Worm (Caenorhabditis elegans) whole organism, midembryonic: ENCODE measurements around the gene his-62.

Experiments used
- T22C8.4 ChIP-seq: fragments of 200-800 bp; sonication (Bioruptor generic); IDR thresholded peaks from 2 replicates; pipeline ENCODE4 v1.3.6; 2022; ENCODE audit warnings: missing genetic modification characterization, missing compliant biosample characterization
- cog-1 ChIP-seq: sonication (generic microtip); optimal IDR thresholded peaks from 2 replicates; lab custom pipeline; 2016; ENCODE audit warnings: missing genetic modification characterization, missing compliant biosample characterization
- flt-1 ChIP-seq: fragments of 200-800 bp; sonication (Bioruptor generic); IDR thresholded peaks from 2 replicates; pipeline ENCODE4 v1.3.6; 2022; ENCODE audit warnings: missing genetic modification characterization, missing compliant biosample characterization
- klf-2 ChIP-seq: fragments of 200-800 bp; sonication (Bioruptor generic); conservative IDR thresholded peaks from 2 replicates; pipeline ENCODE4 v1.3.6; 2022; ENCODE audit warnings: missing genetic modification reagents, missing genetic modification characterization, missing compliant biosample characterization
- med-1 ChIP-seq: sonication (generic microtip); optimal IDR thresholded peaks from 2 replicates; lab custom pipeline; 2017; ENCODE audit warnings: missing genetic modification characterization, mild to moderate bottlenecking, missing compliant biosample characterization, antibody characterized with exemption, missing genetic modification reagents; ENCODE audit not compliant: insufficient read depth
- ref-1 ChIP-seq: fragments of 200-800 bp; sonication (Bioruptor generic); conservative IDR thresholded peaks from 2 replicates; pipeline ENCODE4 v1.3.6; 2022; ENCODE audit warnings: missing genetic modification reagents, missing genetic modification characterization, missing compliant biosample characterization
- tab-1 ChIP-seq: fragments of 200-800 bp; sonication (Bioruptor generic); IDR thresholded peaks from 2 replicates; pipeline ENCODE4 v1.3.6; 2022; ENCODE audit warnings: missing genetic modification characterization, missing compliant biosample characterization
- ztf-23 ChIP-seq: fragments of 200-800 bp; sonication (Bioruptor generic); IDR thresholded peaks from 2 replicates; pipeline ENCODE4 v1.3.6; 2022; ENCODE audit warnings: missing genetic modification reagents, missing genetic modification characterization, missing compliant biosample characterization
- ztf-29 ChIP-seq: fragments of 200-800 bp; sonication (Bioruptor generic); IDR thresholded peaks from 2 replicates; pipeline ENCODE4 v1.3.6; 2022; ENCODE audit warnings: missing genetic modification reagents, missing genetic modification characterization, missing compliant biosample characterization

Gene his-62

DNA sequence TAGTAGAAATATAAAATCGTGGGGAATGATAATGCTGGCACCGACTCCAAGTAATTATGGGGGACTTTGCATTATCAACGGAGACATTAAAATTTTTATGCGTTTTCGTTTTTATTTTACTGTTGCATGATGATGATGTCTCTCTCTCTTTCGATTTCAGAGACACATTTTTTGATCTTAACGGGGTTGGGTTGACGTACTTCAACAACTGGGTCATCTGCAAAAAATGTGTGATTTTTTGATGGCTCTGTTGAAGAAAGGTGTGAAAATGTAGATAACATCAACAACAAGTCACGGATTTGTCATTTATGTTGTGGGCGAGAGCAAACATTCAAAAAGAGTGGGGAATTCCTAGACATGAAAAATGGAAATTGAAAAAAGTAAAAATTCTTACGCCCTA, 15.0 kb downstream of the his-62 start, which contains the start of gene F55G1.15:
Gene F55G1.15, minus strand, starts transcription at position 101 of the 400 bp plus-strand sequence.
- TF ChIP-seq ztf-29 (GFP tag; lab: Robert Waterston, UW), result no peak
- no peak for TF ChIP-seq cog-1
- TF ChIP-seq flt-1 (GFP tag; lab: Robert Waterston, UW), result no peak
- TF ChIP-seq klf-2, result no peak
- no peak for TF ChIP-seq med-1
- no peak for TF ChIP-seq ztf-23 (GFP tag; lab: Robert Waterston, UW)
- TF ChIP-seq tab-1 (GFP tag; lab: Robert Waterston, UW), result no peak
- TF ChIP-seq T22C8.4 (GFP tag; lab: Robert Waterston, UW), result no peak
- no peak for TF ChIP-seq ref-1 (GFP tag; lab: Robert Waterston, UW)

DNA sequence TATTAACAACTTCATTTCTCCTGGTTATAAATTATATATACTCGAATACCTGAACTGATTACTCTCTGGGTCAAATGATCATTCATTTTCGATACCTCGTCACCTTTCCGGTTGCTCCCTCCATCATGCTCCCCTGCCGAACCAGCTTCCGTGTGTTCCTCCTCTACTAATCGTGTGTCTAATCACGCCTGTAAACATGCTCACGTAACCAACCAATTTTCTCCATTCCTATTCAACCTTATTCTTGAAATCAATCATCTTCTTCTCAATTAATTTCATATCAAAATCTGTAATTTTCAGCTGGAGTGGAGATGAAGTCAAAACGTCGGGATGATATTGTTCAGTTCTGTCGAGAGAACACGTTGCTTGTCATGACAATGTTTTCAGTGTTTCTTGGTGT, 17.0 kb downstream of the his-62 start, which contains the start of gene glt-6:
Gene glt-6, plus strand, starts transcription at position 301 of the 400 bp plus-strand sequence.
- no peak for TF ChIP-seq flt-1 (GFP tag; lab: Robert Waterston, UW)
- no peak for TF ChIP-seq T22C8.4 (GFP tag; lab: Robert Waterston, UW)
- TF ChIP-seq ztf-23 (GFP tag; lab: Robert Waterston, UW), result no peak
- no peak for TF ChIP-seq klf-2
- TF ChIP-seq ztf-29 (GFP tag; lab: Robert Waterston, UW), result no peak
- TF ChIP-seq med-1, result no peak
- TF ChIP-seq ref-1 (GFP tag; lab: Robert Waterston, UW), result no peak
- TF ChIP-seq tab-1 (GFP tag; lab: Robert Waterston, UW), result no peak
- no peak for TF ChIP-seq cog-1

- TF ChIP-seq klf-2 (no peak), ztf-23 (GFP tag; lab: Robert Waterston, UW) (no peak), tab-1 (GFP tag; lab: Robert Waterston, UW) (no peak), cog-1 (no peak), T22C8.4 (GFP tag; lab: Robert Waterston, UW) (no peak), med-1 (no peak), ztf-29 (GFP tag; lab: Robert Waterston, UW) (no peak)
Observed at ce11 chrIV:7505866-7506488, 19.6 kb downstream of the his-62 start.

DNA sequence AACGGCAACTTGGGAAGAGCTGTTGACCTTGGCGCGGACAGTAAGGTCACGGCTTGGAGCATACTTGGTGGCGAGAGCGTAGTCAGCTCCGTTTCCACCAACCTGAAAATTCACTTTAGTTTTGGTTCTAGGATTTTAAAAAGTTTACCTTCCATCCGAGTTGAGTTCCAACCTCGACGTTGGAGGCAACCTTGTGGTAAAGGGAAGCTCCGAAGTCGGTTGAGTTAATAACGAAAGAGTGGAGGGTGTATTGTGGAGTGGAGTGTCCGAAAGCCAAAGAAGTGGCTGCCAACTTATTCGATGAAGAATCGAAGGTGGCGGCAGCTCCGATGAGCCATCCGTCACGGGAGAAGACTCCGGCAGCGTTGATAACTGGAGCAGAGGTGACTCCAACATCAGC, 20.4 kb downstream of the his-62 start:
- TF ChIP-seq flt-1 (GFP tag; lab: Robert Waterston, UW) (no peak), ref-1 (GFP tag; lab: Robert Waterston, UW) (no peak), tab-1 (GFP tag; lab: Robert Waterston, UW) (no peak), ztf-23 (GFP tag; lab: Robert Waterston, UW) (no peak), T22C8.4 (GFP tag; lab: Robert Waterston, UW) (no peak), med-1 (no peak), cog-1 (no peak)

- TF ChIP-seq ref-1 (GFP tag; lab: Robert Waterston, UW) (no peak), ztf-29 (GFP tag; lab: Robert Waterston, UW) (no peak), cog-1 (no peak), T22C8.4 (GFP tag; lab: Robert Waterston, UW) (no peak), tab-1 (GFP tag; lab: Robert Waterston, UW) (no peak), flt-1 (GFP tag; lab: Robert Waterston, UW) (no peak), klf-2 (no peak), med-1 (no peak), ztf-23 (GFP tag; lab: Robert Waterston, UW) (no peak)
Observed at ce11 chrIV:7507305-7507704, 21.0 kb downstream of the his-62 start.

DNA sequence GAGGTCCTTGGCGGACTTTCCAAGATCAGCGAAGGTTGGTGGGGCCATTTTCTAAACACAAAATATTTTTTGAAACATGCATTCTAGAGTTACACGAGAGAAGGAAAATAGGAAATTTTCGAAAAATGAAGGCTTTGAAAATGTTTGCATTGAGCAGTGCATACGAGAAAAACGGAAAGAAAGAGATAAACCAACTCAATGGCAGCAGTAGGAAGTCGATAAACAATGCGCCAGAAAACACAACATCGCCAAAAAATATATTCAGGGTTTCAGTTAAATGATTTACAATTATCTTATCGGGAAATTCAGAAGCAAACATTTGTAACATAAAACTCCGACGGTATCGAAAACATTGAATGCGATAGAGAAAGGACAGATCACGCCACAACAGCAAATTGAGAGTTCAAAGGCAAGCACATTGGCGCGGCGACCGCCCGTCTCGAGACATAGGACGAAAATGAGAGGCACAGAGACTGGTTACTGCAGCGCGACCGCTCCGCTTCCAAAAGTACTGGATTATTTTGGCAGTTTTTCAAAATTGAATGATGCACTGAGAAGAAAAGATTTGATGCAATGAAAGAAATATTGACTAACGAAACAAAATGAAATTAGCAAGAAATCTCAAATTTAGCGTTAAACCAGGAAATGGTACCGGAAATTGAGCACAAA, 21.6 kb downstream of the his-62 start, which contains the start of the genes vdac-1 and R05G6.5:
Gene vdac-1, minus strand, starts transcription at position 51 of the 669 bp plus-strand sequence.
Gene R05G6.5, plus strand, starts transcription at position 527 of the 669 bp plus-strand sequence.
- TF ChIP-seq klf-2 (no peak), ref-1 (GFP tag; lab: Robert Waterston, UW) (no peak), ztf-29 (GFP tag; lab: Robert Waterston, UW) (no peak), flt-1 (GFP tag; lab: Robert Waterston, UW) (0 out of 2 replicates have a peak, but pooled peaks have one; percentile 54), ztf-23 (GFP tag; lab: Robert Waterston, UW) (no peak), T22C8.4 (GFP tag; lab: Robert Waterston, UW) (no peak)

- TF ChIP-seq med-1 (no peak), ztf-23 (GFP tag; lab: Robert Waterston, UW) (no peak)
Observed at ce11 chrIV:7508850-7509249, 22.5 kb downstream of the his-62 start.

- TF ChIP-seq ref-1 (GFP tag; lab: Robert Waterston, UW), result no peak
- TF ChIP-seq flt-1 (GFP tag; lab: Robert Waterston, UW), result no peak
- TF ChIP-seq cog-1, result no peak
- no peak for TF ChIP-seq ztf-29 (GFP tag; lab: Robert Waterston, UW)
- TF ChIP-seq T22C8.4 (GFP tag; lab: Robert Waterston, UW), result no peak
- TF ChIP-seq klf-2, result no peak
- no peak for TF ChIP-seq tab-1 (GFP tag; lab: Robert Waterston, UW)
Observed at ce11 chrIV:7510829-7511228, 24.5 kb downstream of the his-62 start.

DNA sequence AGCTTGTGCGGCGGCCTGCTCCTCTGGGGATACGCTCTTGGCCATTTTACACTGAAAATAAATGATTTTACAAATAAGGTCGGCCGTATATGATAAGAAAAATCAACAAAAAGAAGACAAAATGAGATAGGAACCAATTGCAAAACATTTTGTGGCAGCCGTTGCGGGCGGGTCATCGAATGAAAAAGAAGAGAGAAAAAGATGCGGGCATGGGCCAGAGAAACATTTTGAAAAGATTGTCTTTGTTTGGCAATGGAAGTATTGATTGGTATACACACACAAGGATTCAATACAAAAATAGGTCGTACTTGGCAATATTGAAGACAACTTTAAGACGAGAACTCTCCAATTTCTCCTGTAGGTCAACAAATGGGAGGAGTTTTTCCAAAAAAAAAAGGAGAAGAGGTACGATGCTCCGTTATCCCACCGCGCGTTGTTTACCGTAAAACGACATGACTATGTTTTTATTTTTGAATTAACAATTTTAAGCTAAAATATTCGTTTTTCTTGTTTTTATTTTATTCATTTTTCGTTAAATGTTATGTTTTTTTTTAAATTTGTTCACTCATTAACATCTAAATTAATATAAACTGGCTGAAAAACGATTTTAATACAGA, 26.4 kb downstream of the his-62 start, which contains the start of the genes plc-4 and R05G6.4:
Gene plc-4, minus strand, starts transcription at position 51 of the 617 bp plus-strand sequence.
Gene R05G6.4, plus strand, starts transcription at position 617 of the 617 bp plus-strand sequence.
- no peak for TF ChIP-seq med-1
- no peak for TF ChIP-seq T22C8.4 (GFP tag; lab: Robert Waterston, UW)
- TF ChIP-seq ref-1 (GFP tag; lab: Robert Waterston, UW), result no peak
- no peak for TF ChIP-seq ztf-29 (GFP tag; lab: Robert Waterston, UW)
- no peak for TF ChIP-seq tab-1 (GFP tag; lab: Robert Waterston, UW)
- TF ChIP-seq cog-1, result no peak
- TF ChIP-seq klf-2, result no peak
